Worm (Caenorhabditis elegans) whole organism, early embryonic: Measurements from ENCODE around the gene gldi-11.
A peak's percentile ranks its signal among the peaks of the same experiment; 100 is the strongest.

ENCODE experiments used
- B0310.2 ChIP-seq: sonication (generic microtip); optimal IDR thresholded peaks from 2 replicates; lab custom pipeline; 2016; ENCODE audit warnings: mild to moderate bottlenecking, missing genetic modification characterization, missing compliant biosample characterization
- F13C5.2 ChIP-seq: sonication (generic microtip); optimal IDR thresholded peaks from 2 replicates; lab custom pipeline; 2017; ENCODE audit warnings: mild to moderate bottlenecking, missing genetic modification characterization, inconsistent platforms, missing compliant biosample characterization
- aly-1 ChIP-seq: sonication (generic microtip); optimal IDR thresholded peaks from 2 replicates; lab custom pipeline; 2016; ENCODE audit warnings: missing genetic modification characterization, missing compliant biosample characterization
- ama-1 ChIP-seq: fragments of 150-350 bp; optimal IDR thresholded peaks from 2 replicates; lab custom pipeline; 2014
- ceh-13 ChIP-seq: fragments of 200-800 bp; sonication (Bioruptor generic); optimal IDR thresholded peaks from 2 replicates; lab custom pipeline; 2018; ENCODE audit warnings: mild to moderate bottlenecking, missing genetic modification characterization, missing compliant biosample characterization
- ceh-36 ChIP-seq: sonication (generic microtip); optimal IDR thresholded peaks from 2 replicates; lab custom pipeline; 2016; ENCODE audit warnings: missing genetic modification characterization, inconsistent platforms, missing compliant biosample characterization
- ets-7 ChIP-seq: sonication (generic microtip); optimal IDR thresholded peaks from 2 replicates; lab custom pipeline; 2016; ENCODE audit warnings: missing genotype, missing genetic modification characterization, missing compliant biosample characterization
- flt-1 ChIP-seq: fragments of 200-800 bp; sonication (Bioruptor generic); IDR thresholded peaks from 2 replicates; pipeline ENCODE4 v1.3.6; 2022; ENCODE audit warnings: missing genetic modification characterization, missing compliant biosample characterization
- hmbx-1 ChIP-seq: sonication (generic microtip); optimal IDR thresholded peaks from 2 replicates; lab custom pipeline; 2016; ENCODE audit warnings: mild to moderate bottlenecking, missing genetic modification characterization, missing compliant biosample characterization
- hmg-4 ChIP-seq: fragments of 200-800 bp; sonication (Bioruptor generic); optimal IDR thresholded peaks from 2 replicates; lab custom pipeline; 2018; ENCODE audit warnings: mild to moderate bottlenecking, missing genetic modification characterization, missing compliant biosample characterization
- hnd-1 ChIP-seq: sonication (generic microtip); optimal IDR thresholded peaks from 2 replicates; lab custom pipeline; 2016; ENCODE audit warnings: missing genetic modification characterization, missing compliant biosample characterization
- pes-1 ChIP-seq: fragments of 200-800 bp; sonication (Bioruptor generic); IDR thresholded peaks from 2 replicates; pipeline ENCODE4 v1.3.6; 2022; ENCODE audit warnings: missing genetic modification reagents, missing genetic modification characterization, missing compliant biosample characterization
- scrt-1 ChIP-seq: fragments of 200-800 bp; sonication (Bioruptor generic); IDR thresholded peaks from 2 replicates; pipeline ENCODE4 v1.3.6; 2022; ENCODE audit warnings: missing genetic modification characterization, missing compliant biosample characterization
- sea-1 ChIP-seq: fragments of 200-800 bp; sonication (Bioruptor generic); conservative IDR thresholded peaks from 2 replicates; pipeline ENCODE4 v1.3.6; 2022; ENCODE audit warnings: missing genetic modification characterization, missing compliant biosample characterization
- tbx-11 ChIP-seq: fragments of 200-800 bp; sonication (Bioruptor generic); IDR thresholded peaks from 2 replicates; pipeline ENCODE4 v1.3.6; 2022; ENCODE audit warnings: missing genetic modification characterization, missing compliant biosample characterization
- tbx-37 ChIP-seq: fragments of 200-800 bp; sonication (Bioruptor generic); conservative IDR thresholded peaks from 2 replicates; pipeline ENCODE4 v1.3.6; 2022; ENCODE audit warnings: missing genetic modification reagents, missing genetic modification characterization, missing compliant biosample characterization
- tra-4 ChIP-seq: sonication (generic microtip); optimal IDR thresholded peaks from 2 replicates; lab custom pipeline; 2017; ENCODE audit warnings: missing genetic modification characterization, missing compliant biosample characterization

Gene gldi-11

DNA sequence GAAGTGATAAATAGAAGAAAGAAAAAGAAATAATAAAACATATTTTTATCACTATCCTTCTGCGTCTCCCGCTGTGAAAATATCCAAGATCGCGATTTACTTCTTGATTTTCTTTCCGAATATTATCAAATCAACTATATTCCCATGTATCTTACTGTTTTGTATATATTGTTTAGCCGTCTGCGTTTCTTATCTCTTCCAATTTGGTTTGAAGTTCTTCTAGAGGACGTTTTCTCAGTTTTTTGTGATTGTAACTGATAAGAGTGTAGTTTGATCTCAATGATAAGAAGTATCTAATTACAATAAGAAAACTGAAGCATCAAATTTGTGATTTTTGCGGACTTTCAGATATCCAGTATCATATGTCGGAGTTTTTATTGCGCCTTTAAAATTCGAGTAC, 15.1 kb upstream of the gldi-11 start:
- TF ChIP-seq tra-4 (tag; lab: Kevin White, UChicago) (no peak), ceh-36 (no peak), tbx-11 (GFP tag; lab: Robert Waterston, UW) (no peak), ama-1 (lab: Kevin White, UChicago) (no peak), hmg-4 (GFP tag; lab: Kevin White, UChicago) (no peak), sea-1 (no peak), B0310.2 (no peak), hnd-1 (tag; lab: Kevin White, UChicago) (no peak), flt-1 (GFP tag; lab: Robert Waterston, UW) (no peak), F13C5.2 (tag; lab: Kevin White, UChicago) (no peak), aly-1 (tag; lab: Kevin White, UChicago) (no peak), hmbx-1 (tag; lab: Kevin White, UChicago) (no peak), ets-7 (tag; lab: Kevin White, UChicago) (no peak), scrt-1 (GFP tag; lab: Robert Waterston, UW) (no peak), ceh-13 (GFP tag; lab: Kevin White, UChicago) (no peak)

DNA sequence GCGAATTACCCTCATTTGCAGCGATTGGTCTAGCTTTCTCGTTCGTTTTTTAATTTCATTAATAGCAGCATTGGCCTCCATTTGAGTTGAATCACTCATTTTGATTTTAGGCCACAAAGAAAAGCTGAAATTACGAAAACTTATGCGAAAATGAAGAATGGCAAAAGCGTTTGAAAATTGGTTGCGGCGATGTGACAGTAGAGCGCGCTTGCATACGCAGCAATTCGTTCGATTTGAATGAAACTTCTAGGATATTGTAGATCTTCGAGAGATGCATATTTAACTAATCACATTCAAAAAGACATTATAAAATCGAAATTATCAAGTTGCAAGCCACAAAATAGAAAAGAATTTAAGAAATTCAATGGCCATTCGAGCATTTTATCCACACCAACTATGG, 14.1 kb upstream of the gldi-11 start, which contains the start of gene ulp-2:
ulp-2 (minus strand) TSS at position 158 of the 400 bp plus-strand sequence.
- no peak for TF ChIP-seq tra-4 (tag; lab: Kevin White, UChicago)

DNA sequence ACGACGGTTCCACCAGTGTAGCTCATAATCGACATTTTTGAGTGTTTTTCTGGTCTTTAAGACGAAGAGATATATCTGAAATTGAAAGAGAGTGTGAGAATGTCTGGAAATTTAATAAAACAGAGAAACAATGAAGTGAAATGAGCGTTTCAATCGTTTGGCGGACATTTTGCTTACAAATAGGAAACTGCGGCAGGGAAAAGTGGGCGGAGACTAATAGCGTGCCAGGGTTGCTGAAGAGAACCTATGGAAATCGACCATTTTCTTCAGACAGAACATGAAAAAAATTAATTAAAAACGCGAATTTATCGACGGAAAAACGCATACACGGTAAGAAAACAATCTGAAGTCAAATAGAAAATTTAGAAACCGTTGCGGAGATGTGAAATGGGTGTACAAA, 9.8 kb upstream of the gldi-11 start, which contains the start of gene pbs-3:
pbs-3 (minus strand) TSS at position 75 of the 400 bp plus-strand sequence.
- peak; percentile 16 for TF ChIP-seq F13C5.2 (tag; lab: Kevin White, UChicago)
- no peak for TF ChIP-seq hmbx-1 (tag; lab: Kevin White, UChicago)
- peak; percentile 54; the same call in 1 of the 2 replicates for TF ChIP-seq tbx-37
- 0 out of 2 replicates have a peak, but pooled peaks have one; percentile 23 for TF ChIP-seq sea-1
- peak; percentile 3 for TF ChIP-seq ets-7 (tag; lab: Kevin White, UChicago)

DNA sequence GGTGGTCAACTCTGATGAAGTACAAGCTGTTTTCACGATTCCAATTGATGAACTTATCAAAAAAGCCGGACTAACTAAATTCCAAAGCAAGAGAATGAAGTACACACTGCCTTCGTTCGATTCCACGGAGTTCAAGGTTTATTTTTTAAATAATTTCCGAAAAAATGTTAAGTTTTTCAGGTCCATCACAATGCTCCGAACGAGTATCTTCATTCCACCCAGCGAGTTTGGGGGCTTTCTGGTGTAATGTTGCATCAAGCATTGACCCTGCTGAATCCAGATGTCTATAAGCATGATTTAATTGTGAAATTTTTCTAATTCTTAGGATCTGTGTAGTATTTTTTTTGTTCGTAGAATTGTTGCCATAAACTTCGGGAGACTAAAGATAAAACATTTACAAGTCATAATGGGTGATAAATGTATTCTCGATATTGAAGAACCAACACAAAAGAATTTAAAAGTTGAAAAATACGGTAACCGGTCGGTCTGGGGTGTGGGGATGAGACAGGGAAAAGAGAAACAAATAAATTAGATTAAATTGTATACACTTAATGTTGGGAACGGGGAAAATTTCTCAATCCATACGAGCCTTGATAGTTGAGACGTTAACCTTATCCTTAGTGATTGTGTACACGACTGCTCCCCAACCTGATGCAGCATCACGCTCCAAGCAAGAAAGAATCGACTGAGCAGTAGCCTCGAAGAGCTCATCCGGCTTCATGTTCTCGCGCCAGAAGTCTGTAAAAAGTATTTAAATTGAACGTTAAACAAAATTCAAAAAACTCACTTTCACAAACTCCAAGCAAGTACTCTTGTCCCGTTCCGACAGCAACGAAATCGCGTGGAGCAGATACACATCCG, 8.7 kb upstream of the gldi-11 start:
- TF ChIP-seq scrt-1 (GFP tag; lab: Robert Waterston, UW) (no peak), ets-7 (tag; lab: Kevin White, UChicago) (no peak), F13C5.2 (tag; lab: Kevin White, UChicago) (no peak), ceh-36 (no peak), aly-1 (tag; lab: Kevin White, UChicago) (no peak), tbx-37 (no peak), hnd-1 (tag; lab: Kevin White, UChicago) (no peak), hmbx-1 (tag; lab: Kevin White, UChicago) (no peak), B0310.2 (no peak), pes-1 (GFP tag; lab: Robert Waterston, UW) (no peak), tra-4 (tag; lab: Kevin White, UChicago) (no peak), ceh-13 (GFP tag; lab: Kevin White, UChicago) (no peak)

DNA sequence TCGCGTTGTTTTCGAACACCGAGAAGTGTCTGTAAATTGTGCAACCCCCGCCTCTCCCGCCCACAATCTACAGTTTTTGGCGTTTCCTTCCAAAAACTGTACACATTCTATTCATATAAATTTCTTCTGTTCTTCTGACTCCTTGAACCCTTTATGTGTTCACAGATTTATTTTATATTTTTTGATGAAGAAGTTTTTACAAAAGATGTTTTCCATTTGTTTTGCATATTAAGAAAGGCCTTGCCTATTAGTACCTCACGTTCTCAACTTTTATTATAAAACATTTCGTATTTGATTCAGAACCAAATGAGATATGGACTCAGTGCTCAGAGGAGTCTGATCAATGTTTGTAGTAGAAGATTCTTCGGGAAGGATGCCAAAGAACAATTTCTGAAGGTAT, 7.7 kb upstream of the gldi-11 start, which contains the start of gene ndx-3:
ndx-3 (plus strand) TSS at position 301 of the 400 bp plus-strand sequence.
- TF ChIP-seq ceh-36 (no peak), scrt-1 (GFP tag; lab: Robert Waterston, UW) (no peak), ets-7 (tag; lab: Kevin White, UChicago) (no peak), hmg-4 (GFP tag; lab: Kevin White, UChicago) (no peak), aly-1 (tag; lab: Kevin White, UChicago) (no peak), flt-1 (GFP tag; lab: Robert Waterston, UW) (no peak), ama-1 (lab: Kevin White, UChicago) (no peak)

DNA sequence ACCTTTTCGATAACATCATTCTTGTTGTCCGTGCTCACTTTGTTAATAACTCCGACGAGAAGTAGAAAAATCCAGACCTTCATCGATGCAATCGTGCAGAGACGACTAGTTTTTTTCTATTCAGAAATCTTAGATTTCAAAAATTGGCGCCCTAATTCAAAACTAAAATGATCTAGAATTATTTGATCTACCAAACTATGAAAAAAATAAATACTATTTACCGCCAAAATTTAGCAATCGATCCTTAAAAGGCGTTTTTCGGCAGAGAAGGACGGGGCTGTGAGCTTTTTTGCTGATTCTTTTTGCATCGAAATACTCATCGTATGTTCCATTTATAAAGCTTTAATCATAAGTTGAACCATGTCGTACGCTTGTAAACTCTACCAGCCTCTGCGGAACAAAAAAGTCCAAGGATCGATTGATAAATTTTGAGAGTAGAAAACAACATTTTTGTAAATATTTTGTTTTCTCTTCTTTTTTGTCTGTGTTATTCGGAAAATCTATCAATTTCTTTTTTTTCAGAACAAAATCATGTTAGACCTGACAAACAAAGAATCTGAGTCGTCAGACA, 3.9 kb upstream of the gldi-11 start, which contains the start of the genes try-1 and zyg-12:
try-1 (minus strand) TSS at position 148 of the 571 bp plus-strand sequence.
zyg-12 (plus strand) TSS at position 521 of the 571 bp plus-strand sequence.
- TF ChIP-seq hmg-4 (GFP tag; lab: Kevin White, UChicago) (no peak), F13C5.2 (tag; lab: Kevin White, UChicago) (no peak), aly-1 (tag; lab: Kevin White, UChicago) (no peak), pes-1 (GFP tag; lab: Robert Waterston, UW) (no peak), ets-7 (tag; lab: Kevin White, UChicago) (no peak), hmbx-1 (tag; lab: Kevin White, UChicago) (no peak), B0310.2 (no peak), tra-4 (tag; lab: Kevin White, UChicago) (no peak), scrt-1 (GFP tag; lab: Robert Waterston, UW) (no peak), flt-1 (GFP tag; lab: Robert Waterston, UW) (no peak), hnd-1 (tag; lab: Kevin White, UChicago) (no peak), tbx-11 (GFP tag; lab: Robert Waterston, UW) (no peak), sea-1 (no peak), ceh-13 (GFP tag; lab: Kevin White, UChicago) (no peak), tbx-37 (no peak)

DNA sequence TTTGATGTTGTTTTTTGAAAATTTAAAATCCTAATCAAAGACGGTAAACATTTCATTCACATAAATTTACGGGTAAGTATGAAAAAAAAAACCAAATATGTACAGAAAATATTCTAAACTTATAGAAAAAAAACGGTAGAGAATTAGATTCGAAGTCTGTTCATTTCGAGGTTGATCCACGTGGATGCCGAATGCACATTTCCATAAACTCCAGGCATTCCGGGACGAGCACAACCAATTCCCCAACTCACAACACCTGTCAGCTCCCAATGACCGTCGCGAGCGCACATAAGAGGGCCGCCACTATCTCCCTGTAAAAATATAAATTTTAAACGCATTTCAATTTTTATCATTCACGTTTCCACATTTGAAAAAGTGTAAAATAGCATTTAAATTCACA, 2.5 kb upstream of the gldi-11 start:
- TF ChIP-seq B0310.2, result no peak
- no peak for TF ChIP-seq tbx-11 (GFP tag; lab: Robert Waterston, UW)
- TF ChIP-seq tra-4 (tag; lab: Kevin White, UChicago), result no peak
- TF ChIP-seq scrt-1 (GFP tag; lab: Robert Waterston, UW), result no peak
- TF ChIP-seq ets-7 (tag; lab: Kevin White, UChicago), result no peak
- TF ChIP-seq ama-1 (lab: Kevin White, UChicago), result no peak
